Fruit fly (Drosophila melanogaster) Kc167 (cell line): ENCODE measurements around the gene CG43117.

Experiments
- h ChIP-seq: fragments of >200 bp; optimal IDR thresholded peaks from 3 replicates; lab custom pipeline; 2018; ENCODE audit warnings: missing external identifiers
- psq ChIP-seq: fragments of >200 bp; optimal IDR thresholded peaks from 2 replicates; lab custom pipeline; 2017; ENCODE audit warnings: missing external identifiers

- TF ChIP-seq psq (lab: Kevin White, UChicago) (no peak), h (no peak)
Measured at dm6 chr3R:26503317-26503716, 48.7 kb downstream of the CG43117 start.
